Worm (Caenorhabditis elegans) whole organism, L4 larva: ENCODE results near the gene F40F11.3.

ENCODE experiments used
- F10B5.3 ChIP-seq: sonication (generic microtip); optimal IDR thresholded peaks from 2 replicates; lab custom pipeline; 2016; ENCODE audit warnings: mild to moderate bottlenecking, missing genetic modification characterization, missing compliant biosample characterization
- F37D6.2 ChIP-seq: sonication (generic microtip); optimal IDR thresholded peaks from 2 replicates; lab custom pipeline; 2016; ENCODE audit warnings: mild to moderate bottlenecking, missing genetic modification characterization, missing compliant biosample characterization
- F44E2.7 ChIP-seq: fragments of 200-800 bp; sonication (Bioruptor generic); IDR thresholded peaks from 2 replicates; pipeline ENCODE4 v2.1.2; 2022; ENCODE audit warnings: missing genetic modification characterization, missing compliant biosample characterization
- T20F7.1 ChIP-seq: fragments of 200-800 bp; sonication (Bioruptor generic); optimal IDR thresholded peaks from 2 replicates; lab custom pipeline; 2018; ENCODE audit warnings: mild to moderate bottlenecking, missing genetic modification characterization, missing compliant biosample characterization
- ZK337.2 ChIP-seq: fragments of 200-800 bp; sonication (Bioruptor generic); IDR thresholded peaks from 2 replicates; pipeline ENCODE4 v1.3.6; 2022; ENCODE audit warnings: missing genetic modification reagents, missing genetic modification characterization, missing compliant biosample characterization
- ama-1 ChIP-seq: fragments of 150-350 bp; optimal IDR thresholded peaks from 2 replicates; lab custom pipeline; 2014; ENCODE audit warnings: inconsistent platforms, mixed read lengths
- ceh-44 ChIP-seq: fragments of 200-800 bp; sonication (Bioruptor generic); IDR thresholded peaks from 2 replicates; pipeline ENCODE4 v1.3.6; 2022; ENCODE audit warnings: missing genetic modification reagents, missing genetic modification characterization, missing compliant biosample characterization
- ctbp-1 ChIP-seq: fragments of 200-800 bp; sonication (Bioruptor generic); IDR thresholded peaks from 2 replicates; pipeline ENCODE4 v1.3.6; 2022; ENCODE audit warnings: missing genetic modification reagents, missing genetic modification characterization, missing compliant biosample characterization
- daf-16 ChIP-seq, 3 experiments: sonication (generic microtip); optimal IDR thresholded peaks; 2 replicates each; lab custom pipeline; 2016 to 2017; ENCODE audit warnings: missing genetic modification characterization in 3 of 3, missing genetic modification reagents in 3 of 3, mild to moderate bottlenecking in 2 of 3, missing compliant biosample characterization in 2 of 3, missing biosample characterization in 1 of 3, moderate library complexity in 1 of 3
- dmd-6 ChIP-seq: fragments of 200-800 bp; sonication (Bioruptor generic); IDR thresholded peaks from 2 replicates; pipeline ENCODE4 v1.3.6; 2022; ENCODE audit warnings: missing genetic modification reagents, missing genetic modification characterization, missing compliant biosample characterization
- dmd-9 ChIP-seq: fragments of 200-800 bp; sonication (Bioruptor generic); IDR thresholded peaks from 2 replicates; pipeline ENCODE4 v1.3.6; 2022; ENCODE audit warnings: missing genetic modification reagents, missing genetic modification characterization, missing compliant biosample characterization
- dpl-1 ChIP-seq: fragments of 150-350 bp; optimal IDR thresholded peaks from 2 replicates; lab custom pipeline; 2014; ENCODE audit warnings: missing biosample characterization, missing genetic modification reagents, missing genetic modification characterization
- dve-1 ChIP-seq: sonication (generic microtip); optimal IDR thresholded peaks from 2 replicates; lab custom pipeline; 2017; ENCODE audit warnings: antibody characterized with exemption, mild to moderate bottlenecking, missing genetic modification characterization, missing compliant biosample characterization; ENCODE audit not compliant: insufficient read depth
- egl-43 ChIP-seq: fragments of 200-800 bp; sonication (Bioruptor generic); IDR thresholded peaks from 2 replicates; pipeline ENCODE4 v1.3.6; 2022; ENCODE audit warnings: missing genetic modification reagents, missing genetic modification characterization, missing compliant biosample characterization
- hif-1 ChIP-seq, 2 experiments: sonication (generic microtip); optimal IDR thresholded peaks; 2 replicates each; lab custom pipeline; 2016 to 2017; ENCODE audit warnings: missing compliant biosample characterization in 2 of 2, missing genetic modification characterization in 2 of 2, missing genetic modification reagents in 2 of 2, missing genotype in 2 of 2, mild to moderate bottlenecking in 1 of 2
- hlh-11 ChIP-seq: fragments of 200-800 bp; sonication (Bioruptor generic); optimal IDR thresholded peaks from 2 replicates; lab custom pipeline; 2018; ENCODE audit warnings: mild to moderate bottlenecking, missing genetic modification characterization, missing compliant biosample characterization
- hlh-30 ChIP-seq: sonication (generic microtip); optimal IDR thresholded peaks from 2 replicates; lab custom pipeline; 2017; ENCODE audit warnings: antibody characterized with exemption, mild to moderate bottlenecking, missing genetic modification characterization, missing compliant biosample characterization; ENCODE audit not compliant: insufficient read depth
- hmg-1.1 ChIP-seq: fragments of 200-800 bp; sonication (Bioruptor generic); IDR thresholded peaks from 2 replicates; pipeline ENCODE4 v1.3.6; 2022; ENCODE audit warnings: missing genetic modification reagents, missing genetic modification characterization, missing compliant biosample characterization
- lin-13 ChIP-seq: fragments of 150-350 bp; optimal IDR thresholded peaks from 2 replicates; lab custom pipeline; 2014; ENCODE audit warnings: missing biosample characterization, missing genetic modification reagents, missing genetic modification characterization
- lin-38 ChIP-seq: fragments of 200-800 bp; sonication (Bioruptor generic); IDR thresholded peaks from 2 replicates; pipeline ENCODE4 v1.3.6; 2022; ENCODE audit warnings: missing genetic modification reagents, missing genetic modification characterization, missing compliant biosample characterization
- lsy-2 ChIP-seq, 2 experiments: fragments of 150-350 bp in 1 of 2; sonication (generic microtip) in 1 of 2; optimal IDR thresholded peaks; 2 replicates each; lab custom pipeline; 2014 to 2017; ENCODE audit warnings: missing biosample characterization in 2 of 2, missing genetic modification characterization in 2 of 2
- mdl-1 ChIP-seq, 2 experiments: fragments of 150-350 bp in 1 of 2; sonication (generic microtip) in 1 of 2; optimal IDR thresholded peaks; 2 replicates each; lab custom pipeline; 2014 to 2017; ENCODE audit warnings: missing biosample characterization in 2 of 2, missing genetic modification characterization in 2 of 2
- mep-1 ChIP-seq: fragments of 150-350 bp; sonication (generic microtip); optimal IDR thresholded peaks from 3 replicates; lab custom pipeline; 2014; ENCODE audit warnings: missing biosample characterization, missing genetic modification characterization
- mes-2 ChIP-seq: sonication (generic microtip); optimal IDR thresholded peaks from 2 replicates; lab custom pipeline; 2016; ENCODE audit warnings: missing genotype, mild to moderate bottlenecking, missing genetic modification characterization, missing compliant biosample characterization; ENCODE audit not compliant: poor library complexity, severe bottlenecking
- mxl-3 ChIP-seq: fragments of 200-800 bp; sonication (Bioruptor generic); optimal IDR thresholded peaks from 2 replicates; lab custom pipeline; 2018; ENCODE audit warnings: mild to moderate bottlenecking, missing genetic modification characterization, missing compliant biosample characterization
- nhr-102 ChIP-seq: sonication (generic microtip); optimal IDR thresholded peaks from 2 replicates; lab custom pipeline; 2016; ENCODE audit warnings: mild to moderate bottlenecking, missing genetic modification characterization, moderate library complexity, missing compliant biosample characterization
- nhr-11 ChIP-seq: fragments of 150-350 bp; optimal IDR thresholded peaks from 2 replicates; lab custom pipeline; 2014; ENCODE audit warnings: missing biosample characterization, missing genetic modification characterization
- nhr-25 ChIP-seq: sonication (generic microtip); optimal IDR thresholded peaks from 2 replicates; lab custom pipeline; 2017; ENCODE audit warnings: missing genetic modification characterization, mild to moderate bottlenecking, missing compliant biosample characterization, antibody characterized with exemption, moderate library complexity, borderline replicate concordance; ENCODE audit not compliant: insufficient read depth
- nhr-28 ChIP-seq: fragments of 150-350 bp; optimal IDR thresholded peaks from 2 replicates; lab custom pipeline; 2014; ENCODE audit warnings: missing biosample characterization, missing genetic modification characterization
- nhr-6 ChIP-seq: fragments of 150-350 bp; optimal IDR thresholded peaks from 2 replicates; lab custom pipeline; 2014; ENCODE audit warnings: missing biosample characterization, missing genetic modification characterization
- nhr-76 ChIP-seq: fragments of 150-350 bp; optimal IDR thresholded peaks from 2 replicates; lab custom pipeline; 2014; ENCODE audit warnings: missing biosample characterization, missing genetic modification characterization
- nhr-77 ChIP-seq: fragments of 150-350 bp; optimal IDR thresholded peaks from 2 replicates; lab custom pipeline; 2014; ENCODE audit warnings: missing biosample characterization, missing genetic modification characterization
- rbr-2 ChIP-seq: sonication (generic microtip); optimal IDR thresholded peaks from 2 replicates; lab custom pipeline; 2016; ENCODE audit warnings: missing genotype, missing genetic modification characterization, missing compliant biosample characterization
- sdz-12 ChIP-seq: fragments of 200-800 bp; sonication (Bioruptor generic); optimal IDR thresholded peaks from 2 replicates; lab custom pipeline; 2018; ENCODE audit warnings: mild to moderate bottlenecking, missing genetic modification characterization, missing compliant biosample characterization
- set-16 ChIP-seq: fragments of 200-800 bp; sonication (Bioruptor generic); IDR thresholded peaks from 2 replicates; pipeline ENCODE4 v1.3.6; 2022; ENCODE audit warnings: missing genetic modification reagents, missing genetic modification characterization, missing compliant biosample characterization
- unc-130 ChIP-seq: sonication (generic microtip); optimal IDR thresholded peaks from 2 replicates; lab custom pipeline; 2016; ENCODE audit warnings: missing genetic modification reagents, missing genetic modification characterization, missing compliant biosample characterization
- unc-62 ChIP-seq, 3 experiments: fragments of 150-350 bp in 1 of 3; sonication (generic microtip); optimal IDR thresholded peaks in 2 of 3; peaks in 1 of 3; 1 replicate in 1 of 3; 2 replicates in 2 of 3; lab custom pipeline; 2014 to 2017; ENCODE audit warnings: missing biosample characterization in 3 of 3, missing genetic modification characterization in 3 of 3, missing genetic modification reagents in 3 of 3, missing genotype in 1 of 3
- zip-11 ChIP-seq: fragments of 200-800 bp; sonication (Bioruptor generic); IDR thresholded peaks from 2 replicates; pipeline ENCODE4 v1.3.6; 2022; ENCODE audit warnings: missing genetic modification characterization, missing compliant biosample characterization
- ztf-11 ChIP-seq: fragments of 150-350 bp; optimal IDR thresholded peaks from 2 replicates; lab custom pipeline; 2014; ENCODE audit warnings: missing biosample characterization, missing genetic modification characterization

Gene F40F11.3

DNA sequence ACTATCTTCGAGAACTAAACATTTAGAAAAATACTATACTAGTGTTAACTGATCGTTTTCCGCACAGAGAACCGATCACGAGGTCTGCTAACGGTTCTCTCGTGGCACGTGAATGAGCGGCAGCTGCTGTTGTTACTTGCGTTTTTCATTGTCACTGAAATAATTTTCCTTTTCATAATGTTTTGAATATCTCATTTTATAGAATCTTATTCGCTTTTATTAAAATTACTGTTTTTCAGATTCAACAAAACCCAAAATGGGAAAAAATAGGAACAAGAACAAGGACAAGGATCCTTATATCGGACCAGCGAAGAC lies 42.6 kb upstream of the F40F11.3 start, which contains the start of gene F58B3.6 (continued):
- no peak for TF ChIP-seq nhr-25 (tag; lab: Kevin White, UChicago)
- no peak for TF ChIP-seq egl-43 (GFP tag; lab: Robert Waterston, UW)
- peak in 1 of 2 experiments; percentile 38 for TF ChIP-seq lsy-2 (tag; optimal IDR thresholded peaks at IDR 0.05; lab: Kevin White, UChicago)
- TF ChIP-seq nhr-77 (tag; lab: Kevin White, UChicago), result no peak
- peak in 1 of 2 experiments; percentile 64 for TF ChIP-seq mdl-1 (tag; optimal IDR thresholded peaks at IDR 0.05; lab: Kevin White, UChicago)
- no peak for TF ChIP-seq ZK337.2 (GFP tag; lab: Robert Waterston, UW)
- TF ChIP-seq ztf-11 (tag; lab: Kevin White, UChicago), result no peak
- no peak for TF ChIP-seq F10B5.3 (tag; lab: Kevin White, UChicago)
- peak; percentile 96 for TF ChIP-seq hlh-30 (tag; lab: Kevin White, UChicago)
- TF ChIP-seq, all 104 proteins: peak for 11

DNA sequence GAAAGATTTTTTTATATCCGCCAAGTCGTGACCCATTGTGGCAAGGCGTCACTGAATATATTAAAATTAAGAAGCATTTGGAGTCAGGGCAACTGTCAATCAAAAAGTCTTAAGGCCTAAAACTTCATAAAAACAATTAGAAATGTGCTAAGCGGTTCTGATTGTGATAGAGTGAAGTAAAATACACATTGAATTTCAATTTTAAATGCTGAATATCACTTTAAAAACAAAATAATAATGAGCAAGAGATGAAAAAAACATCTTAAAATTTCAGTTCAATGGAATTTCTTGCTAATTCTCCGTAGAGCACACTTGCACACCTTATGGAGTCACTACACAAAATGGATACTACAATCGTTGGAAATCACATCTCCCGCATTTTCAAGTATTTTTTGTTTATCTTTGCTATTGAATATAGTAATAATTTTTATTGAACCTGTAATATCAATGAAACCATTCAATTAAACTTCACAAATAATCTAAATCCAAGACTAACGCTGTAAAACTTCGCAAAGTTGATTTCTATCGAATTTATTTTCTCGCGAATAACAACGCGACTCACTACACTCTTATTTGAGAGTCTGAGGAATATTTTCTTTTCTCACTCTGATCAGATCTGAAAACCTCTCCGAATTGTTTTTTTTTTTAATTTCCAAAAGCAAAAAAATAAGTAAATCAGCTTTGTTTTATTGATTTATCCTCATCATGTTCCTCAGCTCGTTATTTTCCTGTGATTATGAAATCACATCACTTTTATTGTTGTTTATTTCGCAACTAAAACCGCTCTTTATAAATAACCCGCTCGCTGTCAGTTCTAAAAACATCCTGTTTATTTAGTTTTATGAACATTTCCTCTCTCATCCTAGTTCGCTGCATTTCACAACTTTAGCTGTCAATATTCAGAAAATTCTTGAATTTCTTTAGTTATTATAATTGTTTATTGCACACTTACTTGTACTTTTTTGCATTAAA lies 41.9 kb upstream of the F40F11.3 start, which contains the start of gene mars-1:
mars-1 (minus strand) TSS at position 51 of the 972 bp plus-strand sequence.
- no peak for TF ChIP-seq ctbp-1
- peak; percentile 45 for TF ChIP-seq dve-1 (tag; lab: Kevin White, UChicago)
- peak in 1 of 2 experiments; percentile 51 for TF ChIP-seq unc-62 (GFP tag; optimal IDR thresholded peaks at IDR 0.05 in 1 of 2; lab: Kevin White, UChicago)
- no peak for TF ChIP-seq unc-62 (tag; optimal IDR thresholded peaks at IDR 0.05; lab: Kevin White, UChicago)
- TF ChIP-seq F37D6.2 (tag; lab: Kevin White, UChicago), result peak; percentile 33
- peak; percentile 64 for TF ChIP-seq hlh-30 (tag; lab: Kevin White, UChicago)
- peak; percentile 62 for TF ChIP-seq dpl-1
- TF ChIP-seq daf-16 (GFP tag; optimal IDR thresholded peaks at IDR 0.05; lab: Kevin White, UChicago), result peak in 1 of 2 experiments; percentile 50
- peak; percentile 55 for TF ChIP-seq daf-16 (tag; optimal IDR thresholded peaks at IDR 0.05; lab: Kevin White, UChicago)
- TF ChIP-seq lsy-2 (tag; optimal IDR thresholded peaks at IDR 0.05; lab: Kevin White, UChicago), result peak; percentile 12 to 80
- TF ChIP-seq lin-38 (GFP tag; lab: Robert Waterston, UW), result peak; percentile 96
- TF ChIP-seq nhr-11 (tag; lab: Kevin White, UChicago), result peak; percentile 66
- peak; percentile 64 for TF ChIP-seq lin-13 (GFP tag; lab: Kevin White, UChicago)
- no peak for TF ChIP-seq zip-11 (GFP tag; lab: Robert Waterston, UW)
- peak; percentile 50 for TF ChIP-seq unc-130 (GFP tag; lab: Kevin White, UChicago)
- peak; percentile 41 for TF ChIP-seq nhr-28 (tag; lab: Kevin White, UChicago)
- peak; percentile 64 for TF ChIP-seq hlh-11
- TF ChIP-seq ceh-44 (GFP tag; lab: Robert Waterston, UW), result 0 out of 2 replicates have a peak, but pooled peaks have one; percentile 33
- peak; percentile 52 for TF ChIP-seq mxl-3
- TF ChIP-seq rbr-2 (tag; lab: Kevin White, UChicago), result peak; percentile 62
- TF ChIP-seq nhr-102, result no peak
- TF ChIP-seq dmd-9, result peak; percentile 36; the same call in 1 of the 2 replicates
- no peak for TF ChIP-seq sdz-12
- 0 out of 2 replicates have a peak, but pooled peaks have one; percentile 20 for TF ChIP-seq dmd-6
- TF ChIP-seq nhr-76, result no peak
- peak; percentile 81 for TF ChIP-seq T20F7.1 (GFP tag; lab: Kevin White, UChicago)
- TF ChIP-seq mdl-1 (tag; optimal IDR thresholded peaks at IDR 0.05; lab: Kevin White, UChicago), result peak in 1 of 2 experiments; percentile 15
- no peak for TF ChIP-seq ama-1 (lab: Kevin White, UChicago)
- 0 out of 2 replicates have a peak, but pooled peaks have one; percentile 14 for TF ChIP-seq hmg-1.1 (GFP tag; lab: Robert Waterston, UW)
- TF ChIP-seq set-16 (GFP tag; lab: Robert Waterston, UW), result no peak
- TF ChIP-seq mep-1 (tag; lab: Kevin White, UChicago), result peak; percentile 78
- peak in 1 of 2 experiments; percentile 74 for TF ChIP-seq hif-1 (tag; optimal IDR thresholded peaks at IDR 0.05; lab: Kevin White, UChicago)
- peak; percentile 82 for TF ChIP-seq mes-2 (tag; lab: Kevin White, UChicago)
- no peak for TF ChIP-seq nhr-6 (tag; lab: Kevin White, UChicago)
- TF ChIP-seq F44E2.7 (GFP tag; lab: Robert Waterston, UW), result no peak
